Worm (Caenorhabditis elegans): Measurements from ENCODE around the gene F07G6.10.

ce11 chrX:1729558-1729957 lies 8.1 kb upstream of the F07G6.10 start, which contains the start of gene dgn-3:
- no peak for TF ChIP-seq ztf-29 (GFP tag; IDR thresholded peaks at IDR 0.05)
- TF ChIP-seq klf-2 (GFP tag; conservative IDR thresholded peaks at IDR 0.05): no peak
- TF ChIP-seq flt-1 (GFP tag; IDR thresholded peaks at IDR 0.05): no peak
- TF ChIP-seq ztf-23 (GFP tag; IDR thresholded peaks at IDR 0.05): no peak
- no peak for TF ChIP-seq cog-1 (tag; optimal IDR thresholded peaks at IDR 0.05)
- TF ChIP-seq T22C8.4 (GFP tag; IDR thresholded peaks at IDR 0.05): no peak
- TF ChIP-seq tab-1 (GFP tag; IDR thresholded peaks at IDR 0.05): no peak
